Worm (Caenorhabditis elegans) whole organism, early embryonic: Measurements from ENCODE around the gene mttu-1.

ENCODE experiments used
- F13C5.2 ChIP-seq: sonication (generic microtip); optimal IDR thresholded peaks from 2 replicates; lab custom pipeline; 2017; ENCODE audit warnings: mild to moderate bottlenecking, missing genetic modification characterization, inconsistent platforms, missing compliant biosample characterization
- ama-1 ChIP-seq: fragments of 150-350 bp; optimal IDR thresholded peaks from 2 replicates; lab custom pipeline; 2014
- ceh-36 ChIP-seq: sonication (generic microtip); optimal IDR thresholded peaks from 2 replicates; lab custom pipeline; 2016; ENCODE audit warnings: missing genetic modification characterization, inconsistent platforms, missing compliant biosample characterization
- hnd-1 ChIP-seq: sonication (generic microtip); optimal IDR thresholded peaks from 2 replicates; lab custom pipeline; 2016; ENCODE audit warnings: missing genetic modification characterization, missing compliant biosample characterization
- tbx-11 ChIP-seq: fragments of 200-800 bp; sonication (Bioruptor generic); IDR thresholded peaks from 2 replicates; pipeline ENCODE4 v1.3.6; 2022; ENCODE audit warnings: missing genetic modification characterization, missing compliant biosample characterization

DNA sequence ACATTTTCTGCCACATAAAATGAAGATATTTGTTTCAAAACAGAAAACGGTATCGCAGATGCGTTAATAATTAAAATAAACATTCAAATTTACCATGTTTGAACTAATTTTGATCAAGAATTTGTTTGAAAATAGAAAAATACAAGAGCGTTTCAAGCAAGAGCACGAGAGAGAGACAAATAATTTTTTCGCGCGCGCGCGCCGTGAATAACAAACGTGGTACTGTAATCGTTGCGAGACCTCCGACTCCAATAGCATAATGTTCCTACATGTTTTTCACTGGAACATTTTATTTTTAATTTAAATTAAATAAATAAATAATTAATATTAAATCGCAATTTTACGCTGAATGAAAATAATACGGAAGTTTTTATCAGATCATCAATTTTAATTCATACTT lies 40.3 kb upstream of the mttu-1 start, which contains the start of gene F54E12.2:
- TF ChIP-seq ama-1 (lab: Kevin White, UChicago) (no peak), hnd-1 (tag; lab: Kevin White, UChicago) (no peak), ceh-36 (no peak), tbx-11 (no peak), F13C5.2 (no peak)
